Fruit fly (Drosophila melanogaster) whole organism, embryonic: ENCODE data around the gene Sfp65A.
A peak's percentile ranks its signal among the peaks of the same experiment; 100 is the strongest.

Source experiments
- Ada2b ChIP-seq: fragments of 200-800 bp; sonication (Bioruptor generic); IDR thresholded peaks from 2 replicates; pipeline ENCODE4 v1.3.6; 2022; ENCODE audit warnings: missing biosample characterization, missing genetic modification characterization
- Adf1 ChIP-seq: fragments of 200-800 bp; sonication (Bioruptor generic); IDR thresholded peaks from 2 replicates; pipeline ENCODE4 v1.3.6; 2022; ENCODE audit warnings: missing biosample characterization, missing genetic modification characterization
- Bteb2 ChIP-seq: fragments of 200-800 bp; sonication (Bioruptor generic); optimal IDR thresholded peaks from 2 replicates; lab custom pipeline; 2016; ENCODE audit warnings: missing biosample characterization, missing genetic modification characterization
- CG1024 ChIP-seq: fragments of 200-800 bp; sonication (Bioruptor generic); IDR thresholded peaks from 2 replicates; pipeline ENCODE4 v1.3.6; 2022; ENCODE audit warnings: missing biosample characterization, missing genetic modification characterization
- CG11247 ChIP-seq: fragments of 200-800 bp; sonication (Bioruptor generic); IDR thresholded peaks from 2 replicates; pipeline ENCODE4 v1.3.6; 2022; ENCODE audit warnings: missing biosample characterization, missing genetic modification characterization
- CG14050 ChIP-seq: fragments of 200-800 bp; sonication (Bioruptor generic); IDR thresholded peaks from 3 replicates; pipeline ENCODE4 v1.3.6; 2022; ENCODE audit warnings: missing biosample characterization, missing genetic modification characterization
- CG15269 ChIP-seq: fragments of 200-800 bp; sonication (Bioruptor generic); optimal IDR thresholded peaks from 2 replicates; lab custom pipeline; 2018; ENCODE audit warnings: missing biosample characterization, mild to moderate bottlenecking, missing genetic modification characterization, moderate library complexity
- CG1529 ChIP-seq: fragments of 200-800 bp; sonication (Bioruptor generic); optimal IDR thresholded peaks from 3 replicates; lab custom pipeline; 2018; ENCODE audit warnings: missing biosample characterization, missing genetic modification characterization
- CG1647 ChIP-seq: fragments of 200-800 bp; sonication (Bioruptor generic); optimal IDR thresholded peaks from 3 replicates; lab custom pipeline; 2016; ENCODE audit warnings: missing biosample characterization, missing genetic modification characterization
- CG16815 ChIP-seq: fragments of 200-800 bp; sonication (Bioruptor generic); optimal IDR thresholded peaks from 3 replicates; lab custom pipeline; 2017; ENCODE audit warnings: missing biosample characterization, mild to moderate bottlenecking, missing genetic modification characterization
- CG17186 ChIP-seq: fragments of 200-800 bp; sonication (Bioruptor generic); optimal IDR thresholded peaks from 3 replicates; lab custom pipeline; 2017; ENCODE audit warnings: missing biosample characterization, missing genetic modification reagents, missing genetic modification characterization
- CG17359 ChIP-seq: fragments of 200-800 bp; sonication (Bioruptor generic); optimal IDR thresholded peaks from 3 replicates; lab custom pipeline; 2018; ENCODE audit warnings: missing biosample characterization, mild to moderate bottlenecking, missing genetic modification characterization, moderate library complexity
- CG17612 ChIP-seq: fragments of 200-800 bp; sonication (Bioruptor generic); IDR thresholded peaks from 2 replicates; pipeline ENCODE4 v1.3.6; 2022; ENCODE audit warnings: missing biosample characterization, missing genetic modification characterization
- CG2678 ChIP-seq: fragments of 200-800 bp; sonication (Bioruptor generic); optimal IDR thresholded peaks from 3 replicates; lab custom pipeline; 2019; ENCODE audit warnings: missing biosample characterization, mild to moderate bottlenecking, missing genetic modification characterization, moderate library complexity
- CG30020 ChIP-seq: fragments of 200-800 bp; optimal IDR thresholded peaks from 2 replicates; lab custom pipeline; 2019; ENCODE audit warnings: missing biosample characterization, mild to moderate bottlenecking, missing genetic modification characterization, moderate library complexity
- CG31441 ChIP-seq: fragments of 200-800 bp; sonication (Bioruptor generic); IDR thresholded peaks from 2 replicates; pipeline ENCODE4 v1.3.6; 2022; ENCODE audit warnings: missing biosample characterization, missing genetic modification characterization
- CG3163 ChIP-seq: fragments of 200-800 bp; sonication (Bioruptor generic); optimal IDR thresholded peaks from 3 replicates; lab custom pipeline; 2016; ENCODE audit warnings: missing biosample characterization, missing genetic modification characterization
- CG34224 ChIP-seq: fragments of 200-800 bp; sonication (Bioruptor generic); IDR thresholded peaks from 3 replicates; pipeline ENCODE4 v1.3.6; 2022; ENCODE audit warnings: missing biosample characterization, missing genetic modification characterization; ENCODE audit not compliant: partially characterized antibody
- CG3847 ChIP-seq: fragments of 200-800 bp; sonication (Bioruptor generic); IDR thresholded peaks from 2 replicates; pipeline ENCODE4 v1.3.6; 2022; ENCODE audit warnings: missing biosample characterization, missing genetic modification characterization
- CG4282 ChIP-seq: fragments of 200-800 bp; sonication (Bioruptor generic); optimal IDR thresholded peaks from 2 replicates; lab custom pipeline; 2016; ENCODE audit warnings: missing biosample characterization, missing genetic modification characterization
- CG4328 ChIP-seq: fragments of 200-800 bp; sonication (Bioruptor generic); optimal IDR thresholded peaks from 3 replicates; lab custom pipeline; 2017; ENCODE audit warnings: missing biosample characterization, missing genetic modification reagents, missing genetic modification characterization
- CG5180 ChIP-seq: fragments of 200-800 bp; sonication (Bioruptor generic); optimal IDR thresholded peaks from 3 replicates; lab custom pipeline; 2017; ENCODE audit warnings: missing biosample characterization, missing genetic modification characterization, mild to moderate bottlenecking, moderate library complexity, missing genetic modification reagents
- CG7556 ChIP-seq: fragments of 200-800 bp; sonication (Bioruptor generic); optimal IDR thresholded peaks from 2 replicates; lab custom pipeline; 2017; ENCODE audit warnings: missing biosample characterization, mild to moderate bottlenecking, missing genetic modification characterization
- CG7839 ChIP-seq: fragments of 200-800 bp; sonication (Bioruptor generic); optimal IDR thresholded peaks from 3 replicates; lab custom pipeline; 2018; ENCODE audit warnings: missing biosample characterization, mild to moderate bottlenecking, missing genetic modification characterization, moderate library complexity
- CG9609 ChIP-seq: fragments of 200-800 bp; sonication (Bioruptor generic); optimal IDR thresholded peaks from 3 replicates; lab custom pipeline; 2016; ENCODE audit warnings: missing biosample characterization, missing genetic modification characterization
- Dad ChIP-seq: fragments of 200-800 bp; sonication (Bioruptor generic); optimal IDR thresholded peaks from 3 replicates; lab custom pipeline; 2016; ENCODE audit warnings: missing biosample characterization, missing genetic modification characterization
- Deaf1 ChIP-seq: fragments of 200-800 bp; optimal IDR thresholded peaks from 3 replicates; lab custom pipeline; 2019; ENCODE audit warnings: missing biosample characterization, mild to moderate bottlenecking, missing genetic modification characterization, moderate library complexity
- E2f1 ChIP-seq: fragments of 200-800 bp; sonication (Bioruptor generic); IDR thresholded peaks from 2 replicates; pipeline ENCODE4 v1.3.6; 2022; ENCODE audit warnings: missing biosample characterization, missing genetic modification characterization
- Gug ChIP-seq: fragments of 200-800 bp; sonication (Bioruptor generic); IDR thresholded peaks from 4 replicates; pipeline ENCODE4 v1.3.6; 2022; ENCODE audit warnings: missing biosample characterization, missing genetic modification characterization
- H15 ChIP-seq: fragments of 200-800 bp; sonication (Bioruptor generic); IDR thresholded peaks from 3 replicates; pipeline ENCODE4 v1.3.6; 2022; ENCODE audit warnings: missing biosample characterization, missing genetic modification characterization
- Hr51 ChIP-seq, 2 experiments: fragments of 200-800 bp; sonication (Bioruptor generic); optimal IDR thresholded peaks; 2 replicates in 1 of 2; 3 replicates in 1 of 2; lab custom pipeline; 2016 to 2018; ENCODE audit warnings: missing biosample characterization in 2 of 2, missing genetic modification characterization in 2 of 2, mild to moderate bottlenecking in 1 of 2, moderate library complexity in 1 of 2
- Lhr ChIP-seq: fragments of 200-800 bp; sonication (Bioruptor generic); optimal IDR thresholded peaks from 3 replicates; lab custom pipeline; 2017; ENCODE audit warnings: mild to moderate bottlenecking, missing biosample characterization, missing genetic modification reagents, missing genetic modification characterization
- MBD-R2 ChIP-seq: fragments of 200-800 bp; sonication (Bioruptor generic); IDR thresholded peaks from 2 replicates; pipeline ENCODE4 v1.3.6; 2022; ENCODE audit warnings: missing biosample characterization, missing genetic modification characterization
- az2 ChIP-seq: fragments of 200-800 bp; sonication (Bioruptor generic); optimal IDR thresholded peaks from 3 replicates; lab custom pipeline; 2016; ENCODE audit warnings: missing biosample characterization, missing genetic modification characterization
- bab2 ChIP-seq: fragments of 200-800 bp; sonication (Bioruptor generic); optimal IDR thresholded peaks from 2 replicates; lab custom pipeline; 2016; ENCODE audit warnings: missing biosample characterization, missing genetic modification characterization
- bigmax ChIP-seq: fragments of 200-800 bp; sonication (Bioruptor generic); optimal IDR thresholded peaks from 2 replicates; lab custom pipeline; 2018; ENCODE audit warnings: missing biosample characterization, mild to moderate bottlenecking, missing genetic modification characterization
- caup ChIP-seq: fragments of 200-800 bp; sonication (Bioruptor generic); optimal IDR thresholded peaks from 3 replicates; lab custom pipeline; 2017; ENCODE audit warnings: missing biosample characterization, mild to moderate bottlenecking, missing genetic modification characterization, moderate library complexity; ENCODE audit not compliant: severe bottlenecking
- chif ChIP-seq, 2 experiments: fragments of 200-800 bp; sonication (Bioruptor generic); optimal IDR thresholded peaks; 3 replicates each; lab custom pipeline; 2016; ENCODE audit warnings: missing biosample characterization in 2 of 2, missing genetic modification characterization in 2 of 2
- danr ChIP-seq: fragments of 200-800 bp; sonication (Bioruptor generic); IDR thresholded peaks from 2 replicates; pipeline ENCODE4 v1.3.6; 2022; ENCODE audit warnings: missing biosample characterization, missing genetic modification characterization
- dmrt99B ChIP-seq: fragments of 200-800 bp; sonication (Bioruptor generic); optimal IDR thresholded peaks from 2 replicates; lab custom pipeline; 2018; ENCODE audit warnings: missing biosample characterization, mild to moderate bottlenecking, missing genetic modification characterization, moderate library complexity
- gem ChIP-seq: fragments of 200-800 bp; sonication (Bioruptor generic); optimal IDR thresholded peaks from 2 replicates; lab custom pipeline; 2019; ENCODE audit warnings: missing biosample characterization, mild to moderate bottlenecking, missing genetic modification characterization, moderate library complexity
- ham ChIP-seq: fragments of 200-800 bp; sonication (Bioruptor generic); IDR thresholded peaks from 2 replicates; pipeline ENCODE4 v1.3.6; 2022; ENCODE audit warnings: missing biosample characterization, missing genetic modification characterization
- pan ChIP-seq, 4 experiments: fragments of >200 bp in 3 of 4; fragments of 200-800 bp in 1 of 4; sonication (Bioruptor generic) in 1 of 4; optimal IDR thresholded peaks in 3 of 4; IDR thresholded peaks in 1 of 4; 2 replicates each; pipeline versions ENCODE4 v1.3.6 to Lab custom; 2017 to 2022; ENCODE audit warnings: missing biosample characterization in 2 of 4, missing genetic modification characterization in 2 of 4, mixed read lengths in 1 of 4
- peb ChIP-seq: fragments of 200-800 bp; sonication (Bioruptor generic); IDR thresholded peaks from 2 replicates; pipeline ENCODE4 v1.3.6; 2022; ENCODE audit warnings: missing biosample characterization, missing genetic modification characterization
- pho ChIP-seq: fragments of 200-800 bp; sonication (Bioruptor generic); optimal IDR thresholded peaks from 2 replicates; lab custom pipeline; 2016; ENCODE audit warnings: missing biosample characterization, missing genetic modification characterization
- ro ChIP-seq: fragments of 200-800 bp; sonication (Bioruptor generic); IDR thresholded peaks from 2 replicates; pipeline ENCODE4 v1.3.6; 2022; ENCODE audit warnings: missing biosample characterization, missing genetic modification characterization
- sim ChIP-seq: fragments of 200-800 bp; sonication (Bioruptor generic); IDR thresholded peaks from 2 replicates; pipeline ENCODE4 v1.3.6; 2022; ENCODE audit warnings: missing biosample characterization, missing genetic modification characterization
- sima ChIP-seq: fragments of 200-800 bp; sonication (Bioruptor generic); optimal IDR thresholded peaks from 2 replicates; lab custom pipeline; 2016; ENCODE audit warnings: missing biosample characterization, missing genetic modification characterization
- sr ChIP-seq: fragments of 200-800 bp; sonication (Bioruptor generic); IDR thresholded peaks from 3 replicates; pipeline ENCODE4 v1.3.6; 2022; ENCODE audit warnings: missing biosample characterization, missing genetic modification characterization
- tgo ChIP-seq: fragments of 200-800 bp; sonication (Bioruptor generic); IDR thresholded peaks from 3 replicates; pipeline ENCODE4 v1.3.6; 2022; ENCODE audit warnings: missing biosample characterization, missing genetic modification characterization
- tll ChIP-seq, 2 experiments: fragments of 200-800 bp in 1 of 2; fragments of >200 bp in 1 of 2; sonication (Bioruptor generic) in 1 of 2; optimal IDR thresholded peaks; 2 replicates each; lab custom pipeline; 2017 to 2019; ENCODE audit warnings: missing biosample characterization in 2 of 2, missing genetic modification characterization in 2 of 2, mild to moderate bottlenecking in 1 of 2, moderate library complexity in 1 of 2

The Sfp65A gene

DNA sequence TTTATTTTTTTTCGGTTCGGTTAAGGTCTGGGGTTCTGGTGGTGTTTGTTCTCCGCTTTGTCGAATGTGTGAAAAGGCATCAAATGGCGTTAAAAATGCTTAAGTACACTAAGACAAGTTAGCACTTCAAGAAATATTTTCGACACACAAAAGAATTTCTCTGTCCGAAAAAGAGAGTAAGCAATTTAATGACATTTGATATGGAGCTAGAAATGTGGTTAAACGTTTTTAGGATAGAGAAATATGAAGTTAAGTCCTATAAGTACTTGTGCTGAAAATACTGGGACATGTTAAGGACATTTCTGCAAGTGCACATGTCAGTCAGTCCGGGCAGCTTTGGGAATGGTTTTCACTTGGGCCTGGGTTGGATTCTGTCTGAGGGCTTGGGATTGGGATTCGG is 5.8 kb upstream of the Sfp65A start (continued):
- TF ChIP-seq Dad (GFP tag; lab: Kevin White, UChicago) (no peak), caup (GFP tag; lab: Kevin White, UChicago) (no peak), sima (GFP tag; lab: Kevin White, UChicago) (no peak), CG16815 (GFP tag; lab: Kevin White, UChicago) (no peak), az2 (GFP tag; lab: Kevin White, UChicago) (no peak), CG3847 (GFP tag; lab: Robert Waterston, UW) (no peak), CG3163 (no peak), gem (peak; percentile 37), Lhr (GFP tag; lab: Kevin White, UChicago) (no peak), chif (GFP tag; optimal IDR thresholded peaks at IDR 0.05; lab: Kevin White, UChicago) (no peak), pan (optimal IDR thresholded peaks at IDR 0.05; lab: Kevin White, UChicago) (no peak), pan (GFP tag; optimal IDR thresholded peaks at IDR 0.05 in 1 of 2, IDR thresholded peaks at IDR 0.05 in 1 of 2) (no peak), tgo (GFP tag; lab: Robert Waterston, UW) (no peak), CG9609 (GFP tag; lab: Kevin White, UChicago) (no peak), CG34224 (no peak), dmrt99B (tag; lab: Kevin White, UChicago) (peak; percentile 21), CG17359 (tag; lab: Kevin White, UChicago) (no peak), ro (no peak), Deaf1 (tag; lab: Kevin White, UChicago) (no peak), MBD-R2 (GFP tag; lab: Robert Waterston, UW) (no peak), E2f1 (GFP tag; lab: Robert Waterston, UW) (no peak), CG7556 (GFP tag; lab: Kevin White, UChicago) (peak; percentile 4), CG4282 (GFP tag; lab: Kevin White, UChicago) (no peak), bab2 (GFP tag; lab: Kevin White, UChicago) (no peak), CG11247 (0 out of 2 replicates have a peak, but pooled peaks have one; percentile 13), sim (no peak), CG1529 (GFP tag; lab: Kevin White, UChicago) (no peak), bigmax (GFP tag; lab: Kevin White, UChicago) (no peak), peb (GFP tag; lab: Robert Waterston, UW) (no peak), CG30020 (tag; lab: Kevin White, UChicago) (no peak), ham (GFP tag; lab: Robert Waterston, UW) (no peak), CG14050 (GFP tag; lab: Robert Waterston, UW) (no peak), Adf1 (no peak), danr (no peak), Ada2b (0 out of 2 replicates have a peak, but pooled peaks have one; percentile 17), tll (GFP tag; optimal IDR thresholded peaks at IDR 0.05; lab: Kevin White, UChicago) (peak in 1 of 2 experiments; percentile 15), CG7839 (tag; lab: Kevin White, UChicago) (no peak), CG17186 (GFP tag; lab: Kevin White, UChicago) (no peak), CG1647 (GFP tag; lab: Kevin White, UChicago) (no peak), sr (GFP tag; lab: Robert Waterston, UW) (no peak), Bteb2 (GFP tag; lab: Kevin White, UChicago) (no peak), CG31441 (no peak), Gug (GFP tag; lab: Robert Waterston, UW) (no peak), CG15269 (tag; lab: Kevin White, UChicago) (peak; percentile 15), H15 (no peak), CG17612 (GFP tag; lab: Robert Waterston, UW) (no peak), pho (GFP tag; lab: Kevin White, UChicago) (no peak), CG4328 (GFP tag; lab: Kevin White, UChicago) (no peak), CG1024 (no peak), CG2678 (tag; lab: Kevin White, UChicago) (peak; percentile 33), Hr51 (GFP tag; optimal IDR thresholded peaks at IDR 0.05; lab: Kevin White, UChicago) (peak in 1 of 2 experiments; percentile 16), CG5180 (no peak)
